Fruit fly (Drosophila melanogaster) whole organism: Measurements from ENCODE around the gene Dbp21E2.

ENCODE experiments used
- CG8478 ChIP-seq: fragments of >200 bp; optimal IDR thresholded peaks from 2 replicates; lab custom pipeline; 2018; ENCODE audit warnings: inconsistent platforms
- Dll ChIP-seq: fragments of >200 bp; optimal IDR thresholded peaks from 2 replicates; lab custom pipeline; 2017
- EcR ChIP-seq, 2 experiments: fragments of >200 bp; optimal IDR thresholded peaks; 2 replicates each; lab custom pipeline; 2017; ENCODE audit warnings: missing biosample characterization in 2 of 2, missing genetic modification characterization in 2 of 2, missing genetic modification reagents in 2 of 2
- pan ChIP-seq: fragments of >200 bp; optimal IDR thresholded peaks from 2 replicates; lab custom pipeline; 2017
- psq ChIP-seq: fragments of >200 bp; optimal IDR thresholded peaks from 2 replicates; lab custom pipeline; 2017
- usp ChIP-seq: fragments of >200 bp; optimal IDR thresholded peaks from 2 replicates; lab custom pipeline; 2017; ENCODE audit warnings: missing biosample characterization, missing genetic modification characterization, mixed read lengths

Gene Dbp21E2

dm6 chr2L:817850-818249, 6.5 kb downstream of the Dbp21E2 start, which contains the start of gene CG15880:
Gene CG15880 (minus strand): TSS chr2L:817950.
- TF ChIP-seq EcR (GFP tag; optimal IDR thresholded peaks at IDR 0.05; lab: Kevin White, UChicago) (no peak), Dll (no peak), CG8478 (no peak), psq (lab: Kevin White, UChicago) (no peak), usp (GFP tag; lab: Kevin White, UChicago) (no peak), pan (no peak)

- TF ChIP-seq EcR (GFP tag; optimal IDR thresholded peaks at IDR 0.05; lab: Kevin White, UChicago): no peak
- TF ChIP-seq usp (GFP tag; lab: Kevin White, UChicago): no peak
- TF ChIP-seq Dll: no peak
- no peak for TF ChIP-seq pan
- no peak for TF ChIP-seq psq (lab: Kevin White, UChicago)
- no peak for TF ChIP-seq CG8478
Measured at dm6 chr2L:819315-820032, 8.1 kb downstream of the Dbp21E2 start, which contains the start of the genes PGAP2 and Clp. Gene PGAP2 (minus strand): TSS chr2L:819508. Gene Clp (plus strand): TSS chr2L:819964.

dm6 chr2L:821242-821985, 10.0 kb downstream of the Dbp21E2 start, which contains the start of gene CG3662:
Gene CG3662 (plus strand): TSS chr2L:821289.
- no peak for TF ChIP-seq EcR (GFP tag; optimal IDR thresholded peaks at IDR 0.05; lab: Kevin White, UChicago)
- TF ChIP-seq pan: no peak
- TF ChIP-seq Dll: no peak
- no peak for TF ChIP-seq usp (GFP tag; lab: Kevin White, UChicago)

dm6 chr2L:821986-822711, 10.8 kb downstream of the Dbp21E2 start:
- TF ChIP-seq psq (lab: Kevin White, UChicago): no peak
- TF ChIP-seq pan: no peak

- TF ChIP-seq usp (GFP tag; lab: Kevin White, UChicago): no peak
Measured at dm6 chr2L:825768-826263, 14.4 kb downstream of the Dbp21E2 start, which contains the start of the genes CG3862 and dock. Gene CG3862 (minus strand): TSS chr2L:825861. Gene dock (plus strand): TSS chr2L:825969.

- peak; percentile 46 for TF ChIP-seq Dll
- TF ChIP-seq CG8478: no peak
Measured at dm6 chr2L:826388-826787, 15.0 kb downstream of the Dbp21E2 start.

dm6 chr2L:827049-827448, 15.7 kb downstream of the Dbp21E2 start:
- TF ChIP-seq EcR (GFP tag; optimal IDR thresholded peaks at IDR 0.05; lab: Kevin White, UChicago): no peak
- no peak for TF ChIP-seq psq (lab: Kevin White, UChicago)
- no peak for TF ChIP-seq usp (GFP tag; lab: Kevin White, UChicago)
- no peak for TF ChIP-seq pan
- TF ChIP-seq Dll: no peak
- TF ChIP-seq CG8478: no peak

- TF ChIP-seq Dll: no peak
- no peak for TF ChIP-seq psq (lab: Kevin White, UChicago)
- no peak for TF ChIP-seq usp (GFP tag; lab: Kevin White, UChicago)
- TF ChIP-seq EcR (GFP tag; optimal IDR thresholded peaks at IDR 0.05; lab: Kevin White, UChicago): no peak
- TF ChIP-seq CG8478: no peak
- no peak for TF ChIP-seq pan
Measured at dm6 chr2L:827516-828362, 16.4 kb downstream of the Dbp21E2 start.

- TF ChIP-seq pan (peak; percentile 56), CG8478 (no peak)
Measured at dm6 chr2L:837989-838388, 26.6 kb downstream of the Dbp21E2 start.

- TF ChIP-seq usp (GFP tag; lab: Kevin White, UChicago) (no peak), pan (no peak), CG8478 (no peak), psq (lab: Kevin White, UChicago) (no peak), EcR (GFP tag; optimal IDR thresholded peaks at IDR 0.05; lab: Kevin White, UChicago) (no peak), Dll (no peak)
Measured at dm6 chr2L:838786-839185, 27.4 kb downstream of the Dbp21E2 start.

dm6 chr2L:840022-840421, 28.6 kb downstream of the Dbp21E2 start:
- TF ChIP-seq CG8478 (no peak), psq (lab: Kevin White, UChicago) (no peak), pan (no peak), EcR (GFP tag; optimal IDR thresholded peaks at IDR 0.05; lab: Kevin White, UChicago) (peak in 1 of 2 experiments; percentile 19)

- no peak for TF ChIP-seq Dll
- TF ChIP-seq CG8478: no peak
- TF ChIP-seq pan: no peak
- TF ChIP-seq psq (lab: Kevin White, UChicago): no peak
- TF ChIP-seq EcR (GFP tag; optimal IDR thresholded peaks at IDR 0.05; lab: Kevin White, UChicago): no peak
- TF ChIP-seq usp (GFP tag; lab: Kevin White, UChicago): no peak
Measured at dm6 chr2L:840716-841115, 29.3 kb downstream of the Dbp21E2 start.
